Fruit fly (Drosophila melanogaster): ENCODE data around the gene Osbp.
A peak's percentile ranks its signal among the peaks of the same experiment; 100 is the strongest.

The Osbp gene

dm6 chr3R:24938049-24938448, at the start of gene Osbp:
Gene Osbp (minus strand): TSS chr3R:24938222.
- peak; percentile 18 for TF ChIP-seq CG17801 (GFP tag; optimal IDR thresholded peaks at IDR 0.05; ENCODE audit: partially characterized antibody)

DNA sequence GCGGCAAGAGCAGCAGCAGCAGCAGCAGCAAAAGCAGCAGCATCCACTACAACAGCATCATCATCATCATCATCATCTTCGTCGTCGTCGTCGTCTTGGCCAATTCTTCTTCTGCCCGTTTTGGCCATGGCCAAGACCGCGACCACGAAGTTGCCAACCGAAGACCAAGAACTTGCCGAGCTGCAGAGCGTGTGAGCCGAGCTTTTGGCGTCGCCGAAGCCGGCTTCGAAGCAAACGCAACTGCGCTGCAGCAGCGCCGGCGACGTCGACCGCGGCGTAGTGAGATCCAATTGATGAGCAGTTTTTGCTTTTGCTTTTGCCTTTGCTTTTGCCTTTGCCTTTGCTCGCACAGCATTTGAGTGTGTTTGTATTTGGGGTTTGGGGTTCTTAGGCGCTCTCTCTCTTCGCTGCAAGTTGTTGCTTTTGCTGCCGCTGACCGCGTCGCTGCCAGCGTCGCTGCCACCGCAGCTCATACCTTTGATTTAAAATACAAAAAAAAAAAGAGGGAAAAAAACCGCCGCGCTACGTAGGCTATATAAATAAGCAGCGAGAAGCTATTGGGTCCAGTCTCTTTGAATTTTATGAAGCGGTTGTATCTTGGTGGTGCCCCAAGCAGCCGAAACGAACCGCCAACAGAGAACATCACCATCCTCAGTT, 47.1 kb upstream of the Osbp start:
- no peak for TF ChIP-seq CG17801 (GFP tag; optimal IDR thresholded peaks at IDR 0.05; ENCODE audit: partially characterized antibody)

- no peak for TF ChIP-seq CG17801 (GFP tag; optimal IDR thresholded peaks at IDR 0.05; ENCODE audit: partially characterized antibody)
Observed at dm6 chr3R:24983537-24984501, 45.8 kb upstream of the Osbp start, which contains the start of gene tnc. Gene tnc (plus strand): TSS chr3R:24984384.

DNA sequence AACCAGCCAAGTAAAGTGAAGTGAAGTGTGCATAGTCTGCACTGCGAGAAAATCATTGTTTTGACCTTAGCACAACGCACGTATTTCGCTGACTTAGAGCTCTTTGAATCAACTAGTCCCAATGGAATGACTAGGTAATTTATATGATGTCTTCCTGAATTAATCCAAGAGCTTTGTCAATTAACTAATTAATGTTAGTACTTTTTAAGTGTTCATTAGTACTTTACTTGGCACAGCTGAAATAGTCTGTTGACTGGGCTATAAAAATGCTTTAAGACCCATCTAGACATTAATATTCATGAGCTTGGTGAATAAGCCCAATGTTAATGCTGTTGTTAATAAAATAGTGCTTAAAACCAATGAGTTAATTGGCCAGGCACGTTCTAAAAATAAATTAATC, 38.1 kb upstream of the Osbp start:
- TF ChIP-seq CG17801 (GFP tag; optimal IDR thresholded peaks at IDR 0.05; ENCODE audit: partially characterized antibody): no peak

DNA sequence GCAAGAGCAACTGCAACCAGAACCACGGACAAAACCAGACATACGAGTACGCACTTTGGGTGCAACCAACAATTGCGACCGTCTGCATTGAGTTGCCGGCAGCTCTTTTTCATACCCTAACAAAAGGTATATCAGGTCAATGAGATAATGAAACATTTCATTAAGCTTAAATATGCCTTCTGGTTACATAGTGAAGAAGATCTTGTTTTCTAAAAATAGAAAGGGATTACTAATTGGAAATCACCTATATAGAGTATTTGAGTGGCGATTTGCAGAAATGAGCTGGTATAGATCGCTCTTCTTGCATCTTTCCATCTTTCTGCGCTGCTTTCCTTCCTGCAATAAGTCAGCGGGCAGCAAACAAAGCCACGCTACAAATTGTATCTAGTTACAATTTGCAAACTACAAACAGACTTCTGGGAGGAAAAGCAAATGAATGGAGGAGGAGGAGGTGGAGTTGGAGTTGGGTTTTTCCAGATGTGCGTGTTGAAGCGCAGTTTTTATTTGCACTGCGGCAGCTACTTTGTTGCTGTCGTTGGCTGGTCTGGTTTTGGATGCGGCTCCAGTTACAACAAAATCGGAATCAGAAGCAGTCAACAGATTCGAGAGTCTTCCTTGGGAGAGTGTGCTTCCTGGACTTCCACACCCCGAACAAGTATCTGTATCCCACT, 36.9 kb upstream of the Osbp start:
- no peak for TF ChIP-seq CG17801 (GFP tag; optimal IDR thresholded peaks at IDR 0.05; ENCODE audit: partially characterized antibody)

dm6 chr3R:24970323-24971067, 32.5 kb upstream of the Osbp start:
- no peak for TF ChIP-seq CG17801 (GFP tag; optimal IDR thresholded peaks at IDR 0.05; ENCODE audit: partially characterized antibody)

DNA sequence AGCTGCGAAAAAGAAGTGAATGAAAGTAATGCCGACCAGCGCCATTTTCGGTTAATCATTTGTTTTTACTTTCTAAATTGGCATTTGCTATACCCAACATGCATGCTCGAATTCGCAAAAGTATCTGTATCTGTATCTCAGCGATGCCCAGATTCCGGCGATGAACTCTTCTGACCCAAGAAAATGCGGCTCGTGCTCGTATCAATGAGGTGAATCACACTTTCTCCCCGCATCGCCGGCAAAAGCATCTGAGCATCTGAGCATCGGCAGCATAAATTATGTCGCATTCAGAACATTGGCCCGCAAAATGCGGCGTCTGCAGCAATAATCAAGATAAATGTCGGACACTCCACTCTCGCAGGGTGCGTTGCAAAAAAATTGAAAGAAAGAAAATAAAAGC, 30.9 kb upstream of the Osbp start:
- TF ChIP-seq CG17801 (GFP tag; optimal IDR thresholded peaks at IDR 0.05; ENCODE audit: partially characterized antibody): no peak

DNA sequence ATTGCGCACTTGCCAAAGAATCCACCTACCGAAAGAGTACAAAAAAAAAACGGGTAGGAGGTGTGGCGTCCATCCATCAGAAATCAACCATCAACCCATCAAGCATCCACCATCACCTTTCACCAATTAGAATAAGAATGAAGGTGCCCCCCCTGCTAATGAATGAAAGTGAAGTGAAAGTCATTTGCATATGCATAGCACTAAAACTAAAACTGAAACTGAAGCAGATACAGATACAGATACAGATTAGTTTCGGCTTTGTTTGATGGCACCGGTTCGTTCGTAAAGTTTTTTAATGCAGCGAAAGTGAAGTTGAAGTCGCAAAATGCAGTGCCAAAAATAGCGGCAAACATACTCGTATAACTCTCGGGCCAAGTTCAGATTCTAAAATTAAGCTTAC, 30.0 kb upstream of the Osbp start:
- TF ChIP-seq CG17801 (GFP tag; optimal IDR thresholded peaks at IDR 0.05; ENCODE audit: partially characterized antibody): no peak

DNA sequence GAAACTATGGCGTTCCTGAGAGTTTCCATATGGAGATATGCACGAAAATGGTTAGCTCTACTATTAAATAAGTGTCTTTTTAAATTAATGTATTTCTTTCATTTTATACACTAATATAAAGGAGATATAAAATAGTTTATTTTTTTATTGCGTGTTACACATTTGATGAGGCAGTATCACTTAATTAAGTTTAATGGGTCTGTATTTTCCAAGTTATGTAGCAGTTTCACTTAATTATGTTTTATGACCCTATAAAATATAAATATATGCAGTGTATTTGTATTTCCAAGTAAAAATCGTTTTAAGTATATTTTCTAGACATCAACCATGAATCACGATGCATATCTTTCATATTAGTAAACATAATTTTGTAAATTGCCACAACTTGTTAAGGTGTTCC, 28.6 kb upstream of the Osbp start:
- no peak for TF ChIP-seq CG17801 (GFP tag; optimal IDR thresholded peaks at IDR 0.05; ENCODE audit: partially characterized antibody)

dm6 chr3R:24965403-24965802, 27.4 kb upstream of the Osbp start:
- TF ChIP-seq CG17801 (GFP tag; optimal IDR thresholded peaks at IDR 0.05; ENCODE audit: partially characterized antibody): no peak

DNA sequence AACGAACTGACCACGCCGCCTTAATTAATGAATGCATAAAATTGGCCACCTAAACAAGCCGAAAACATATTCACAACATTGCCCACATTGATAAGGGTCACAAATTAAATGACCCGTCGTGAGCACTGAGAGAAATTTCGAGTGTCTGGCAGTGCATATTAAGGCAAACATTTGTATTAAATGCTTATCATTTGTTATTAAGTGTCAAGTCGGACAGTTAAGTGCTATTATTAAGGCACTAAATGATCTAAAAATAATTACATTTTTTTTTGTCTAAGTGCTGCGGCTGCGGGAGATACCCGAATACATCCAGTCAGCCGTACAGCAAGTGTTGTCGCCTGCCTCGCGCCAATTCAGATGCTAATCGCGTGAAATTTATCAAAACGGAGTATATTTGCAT, 24.4 kb upstream of the Osbp start:
- TF ChIP-seq CG17801 (GFP tag; optimal IDR thresholded peaks at IDR 0.05; ENCODE audit: partially characterized antibody): no peak

DNA sequence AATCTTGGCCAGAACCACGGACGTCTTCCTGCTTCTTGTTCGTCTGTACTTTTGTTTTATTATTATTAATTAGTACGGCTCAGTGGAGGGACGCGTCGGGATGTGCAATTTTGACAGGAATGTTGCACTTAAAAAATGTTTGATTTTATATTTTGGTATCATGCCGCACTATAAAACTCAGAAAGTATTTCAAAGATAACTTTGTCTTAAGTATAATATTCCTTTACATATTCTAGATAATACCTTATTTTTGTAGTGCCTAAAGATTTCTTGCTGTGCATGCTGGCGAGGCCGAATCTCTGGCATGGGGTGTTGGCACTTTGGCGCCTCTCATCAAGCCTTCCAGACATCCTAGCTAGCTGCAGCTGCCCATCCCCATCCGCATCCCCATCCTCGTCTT, 15.1 kb upstream of the Osbp start:
- TF ChIP-seq CG17801 (GFP tag; optimal IDR thresholded peaks at IDR 0.05; ENCODE audit: partially characterized antibody): no peak

DNA sequence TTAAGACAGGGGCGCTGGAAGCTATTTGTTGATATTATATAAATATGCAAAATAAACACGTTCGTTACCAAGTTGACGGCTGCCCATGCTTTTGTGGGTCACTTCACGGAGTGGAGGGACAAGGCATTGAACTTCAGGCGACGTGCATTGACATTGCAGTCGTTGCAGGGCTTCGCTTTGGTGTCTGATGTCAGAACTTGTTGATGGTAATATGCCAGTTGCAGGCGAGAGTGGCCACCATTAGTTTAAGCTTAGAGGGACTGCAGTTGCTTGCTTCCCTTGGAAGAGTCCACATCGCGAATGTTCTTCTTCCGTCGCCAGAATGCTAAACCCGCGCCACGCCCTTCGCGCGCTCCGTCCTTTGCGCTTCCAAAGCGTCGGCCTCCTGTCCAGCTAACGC, 9.3 kb upstream of the Osbp start, which contains the start of gene mah:
TSS of gene mah (plus strand) at position 301 of the 400 bp plus-strand sequence.
- no peak for TF ChIP-seq CG17801 (GFP tag; optimal IDR thresholded peaks at IDR 0.05; ENCODE audit: partially characterized antibody)

- TF ChIP-seq CG17801 (GFP tag; optimal IDR thresholded peaks at IDR 0.05; ENCODE audit: partially characterized antibody): peak; percentile 72
Observed at dm6 chr3R:24944920-24945853, 7.2 kb upstream of the Osbp start, which contains the start of the genes ssh and Nmnat. Gene ssh (minus strand): TSS chr3R:24944956. Gene Nmnat (plus strand): TSS chr3R:24945237.
